Worm (Caenorhabditis elegans) whole organism, L2 larva: Measurements from ENCODE around the gene T28D9.16.

ENCODE experiments used
- Y55F3AM.14 ChIP-seq: fragments of 200-800 bp; sonication (Bioruptor generic); optimal IDR thresholded peaks from 2 replicates; lab custom pipeline; 2018; ENCODE audit warnings: mild to moderate bottlenecking, missing genetic modification characterization, missing compliant biosample characterization
- alr-1 ChIP-seq: fragments of 150-350 bp; optimal IDR thresholded peaks from 2 replicates; lab custom pipeline; 2014; ENCODE audit warnings: missing biosample characterization, missing genetic modification characterization
- ama-1 ChIP-seq: fragments of 150-350 bp; optimal IDR thresholded peaks from 2 replicates; lab custom pipeline; 2018; ENCODE audit warnings: inconsistent platforms
- ceh-82 ChIP-seq: fragments of 150-350 bp; optimal IDR thresholded peaks from 2 replicates; lab custom pipeline; 2014; ENCODE audit warnings: missing biosample characterization, missing genetic modification characterization
- crh-2 ChIP-seq: sonication (generic microtip); optimal IDR thresholded peaks from 2 replicates; lab custom pipeline; 2017; ENCODE audit warnings: missing biosample characterization, missing genetic modification characterization
- elt-1 ChIP-seq: fragments of 150-350 bp; optimal IDR thresholded peaks from 2 replicates; lab custom pipeline; 2014; ENCODE audit warnings: missing biosample characterization, missing genetic modification characterization
- fos-1 ChIP-seq: fragments of 150-350 bp; optimal IDR thresholded peaks from 2 replicates; lab custom pipeline; 2014; ENCODE audit warnings: missing biosample characterization, missing genetic modification characterization
- lin-13 ChIP-seq: fragments of 150-350 bp; optimal IDR thresholded peaks from 2 replicates; lab custom pipeline; 2014; ENCODE audit warnings: missing biosample characterization, missing genetic modification reagents, missing genetic modification characterization
- lin-39 ChIP-seq: fragments of 150-350 bp; optimal IDR thresholded peaks from 2 replicates; lab custom pipeline; 2014; ENCODE audit warnings: missing biosample characterization, missing genetic modification reagents, missing genetic modification characterization
- lsy-2 ChIP-seq, 2 experiments: fragments of 150-350 bp in 1 of 2; sonication (generic microtip) in 1 of 2; optimal IDR thresholded peaks; 2 replicates each; lab custom pipeline; 2014 to 2017; ENCODE audit warnings: missing biosample characterization in 2 of 2, missing genetic modification characterization in 2 of 2
- mab-5 ChIP-seq: fragments of 150-350 bp; optimal IDR thresholded peaks from 2 replicates; lab custom pipeline; 2014; ENCODE audit warnings: missing biosample characterization, missing genetic modification characterization
- mdl-1 ChIP-seq, 2 experiments: fragments of 150-350 bp in 1 of 2; sonication (generic microtip) in 1 of 2; optimal IDR thresholded peaks; 2 replicates each; lab custom pipeline; 2017; ENCODE audit warnings: missing biosample characterization in 2 of 2, missing genetic modification characterization in 2 of 2
- nhr-10 ChIP-seq: sonication (generic microtip); optimal IDR thresholded peaks from 2 replicates; lab custom pipeline; 2017; ENCODE audit warnings: missing biosample characterization, missing genetic modification characterization
- nhr-129 ChIP-seq: fragments of 150-350 bp; optimal IDR thresholded peaks from 2 replicates; lab custom pipeline; 2014; ENCODE audit warnings: missing biosample characterization, missing genetic modification characterization
- nhr-21 ChIP-seq: fragments of 150-350 bp; optimal IDR thresholded peaks from 2 replicates; lab custom pipeline; 2014; ENCODE audit warnings: missing biosample characterization, missing genetic modification characterization
- peb-1 ChIP-seq: fragments of 150-350 bp; optimal IDR thresholded peaks from 2 replicates; lab custom pipeline; 2014; ENCODE audit warnings: missing biosample characterization, missing genetic modification characterization
- skn-1 ChIP-seq: sonication (generic microtip); optimal IDR thresholded peaks from 2 replicates; lab custom pipeline; 2017; ENCODE audit warnings: missing biosample characterization, missing genetic modification characterization
- sma-3 ChIP-seq: sonication (generic microtip); optimal IDR thresholded peaks from 2 replicates; lab custom pipeline; 2016; ENCODE audit warnings: missing genetic modification reagents, missing genetic modification characterization, missing compliant biosample characterization
- sma-9 ChIP-seq, 2 experiments: fragments of 150-350 bp in 1 of 2; sonication (generic microtip) in 1 of 2; optimal IDR thresholded peaks; 2 replicates each; lab custom pipeline; 2014 to 2016; ENCODE audit warnings: missing genetic modification characterization in 2 of 2, mild to moderate bottlenecking in 1 of 2, missing biosample characterization in 1 of 2, missing compliant biosample characterization in 1 of 2, missing genetic modification reagents in 1 of 2, moderate library complexity in 1 of 2
- ztf-1 ChIP-seq: fragments of 200-800 bp; sonication (Bioruptor generic); conservative IDR thresholded peaks from 2 replicates; pipeline ENCODE4 v1.3.6; 2022; ENCODE audit warnings: missing genetic modification characterization, missing compliant biosample characterization
- ztf-11 ChIP-seq: sonication (generic microtip); optimal IDR thresholded peaks from 2 replicates; lab custom pipeline; 2017; ENCODE audit warnings: missing biosample characterization, missing genetic modification characterization

The T28D9.16 gene

ce11 chrII:6523940-6524339, 48.5 kb downstream of the T28D9.16 start:
- no peak for TF ChIP-seq mab-5 (tag; lab: Kevin White, UChicago)
- TF ChIP-seq sma-9 (GFP tag; optimal IDR thresholded peaks at IDR 0.05; lab: Kevin White, UChicago), result no peak
- no peak for TF ChIP-seq sma-9 (tag; optimal IDR thresholded peaks at IDR 0.05; lab: Kevin White, UChicago)
- TF ChIP-seq peb-1, result no peak
- no peak for TF ChIP-seq ztf-1 (GFP tag; lab: Robert Waterston, UW)
- no peak for TF ChIP-seq nhr-21 (tag; lab: Kevin White, UChicago)
- TF ChIP-seq lin-13, result no peak
- TF ChIP-seq alr-1 (tag; lab: Kevin White, UChicago), result no peak
- TF ChIP-seq skn-1, result no peak
- no peak for TF ChIP-seq ama-1 (lab: Kevin White, UChicago)
- TF ChIP-seq ztf-11 (tag; lab: Kevin White, UChicago), result no peak
- TF ChIP-seq ceh-82 (tag; lab: Kevin White, UChicago), result no peak
- TF ChIP-seq crh-2 (tag; lab: Kevin White, UChicago), result no peak
- no peak for TF ChIP-seq mdl-1 (tag; optimal IDR thresholded peaks at IDR 0.05; lab: Kevin White, UChicago)
- no peak for TF ChIP-seq Y55F3AM.14 (GFP tag; lab: Kevin White, UChicago)
- no peak for TF ChIP-seq nhr-129
- no peak for TF ChIP-seq nhr-10 (tag; lab: Kevin White, UChicago)

- no peak for TF ChIP-seq elt-1 (tag; lab: Kevin White, UChicago)
- peak; percentile 16 for TF ChIP-seq fos-1
- TF ChIP-seq sma-3 (GFP tag; lab: Kevin White, UChicago), result no peak
- TF ChIP-seq crh-2 (tag; lab: Kevin White, UChicago), result no peak
- no peak for TF ChIP-seq lin-39 (tag; lab: Kevin White, UChicago)
- no peak for TF ChIP-seq lsy-2 (tag; optimal IDR thresholded peaks at IDR 0.05; lab: Kevin White, UChicago)
- TF ChIP-seq, all 48 proteins: peak for 1
These were observed 49.1 kb downstream of the T28D9.16 start, which contains the start of gene C56E6.2 for ce11 chrII:6524501-6524977. Gene C56E6.2 (plus strand): TSS chrII:6524927.

ce11 chrII:6526136-6526684, 50.7 kb downstream of the T28D9.16 start:
- TF ChIP-seq sma-9 (GFP tag; optimal IDR thresholded peaks at IDR 0.05; lab: Kevin White, UChicago), result no peak
- TF ChIP-seq sma-9 (tag; optimal IDR thresholded peaks at IDR 0.05; lab: Kevin White, UChicago), result no peak
- no peak for TF ChIP-seq elt-1 (tag; lab: Kevin White, UChicago)
- no peak for TF ChIP-seq sma-3 (GFP tag; lab: Kevin White, UChicago)
